Worm (Caenorhabditis elegans): ENCODE data around the gene hlh-25.

The hlh-25 gene

DNA sequence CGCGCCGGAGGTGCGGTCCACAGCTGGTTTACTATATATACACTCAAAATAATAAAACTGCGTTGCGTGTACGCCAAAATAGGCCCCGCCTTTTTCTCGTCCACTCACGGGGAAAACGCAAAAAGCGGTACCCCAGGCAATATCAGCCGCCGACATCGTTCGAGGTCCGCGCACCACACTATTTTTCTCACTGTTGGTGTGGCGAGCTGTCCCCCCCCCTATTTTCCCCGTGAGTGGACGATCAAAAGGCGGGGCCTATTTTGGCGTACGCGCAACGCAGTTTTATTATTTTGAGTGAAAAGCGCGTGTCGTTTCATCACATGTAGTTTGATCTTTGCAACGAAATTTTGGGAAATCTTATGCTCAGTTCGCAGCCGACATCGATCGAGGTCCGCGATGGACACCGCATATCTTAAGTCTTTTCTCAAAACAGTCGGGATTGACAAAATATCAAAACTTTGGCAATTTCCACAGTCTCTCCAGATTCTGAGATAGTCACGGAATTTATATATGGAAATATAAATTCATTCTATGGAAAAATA is 30.1 kb downstream of the hlh-25 start:
- TF ChIP-seq dao-5 (tag; optimal IDR thresholded peaks at IDR 0.05) (no peak), him-1 (tag; optimal IDR thresholded peaks at IDR 0.05) (no peak), W03F9.2 (tag; optimal IDR thresholded peaks at IDR 0.05) (no peak)

DNA sequence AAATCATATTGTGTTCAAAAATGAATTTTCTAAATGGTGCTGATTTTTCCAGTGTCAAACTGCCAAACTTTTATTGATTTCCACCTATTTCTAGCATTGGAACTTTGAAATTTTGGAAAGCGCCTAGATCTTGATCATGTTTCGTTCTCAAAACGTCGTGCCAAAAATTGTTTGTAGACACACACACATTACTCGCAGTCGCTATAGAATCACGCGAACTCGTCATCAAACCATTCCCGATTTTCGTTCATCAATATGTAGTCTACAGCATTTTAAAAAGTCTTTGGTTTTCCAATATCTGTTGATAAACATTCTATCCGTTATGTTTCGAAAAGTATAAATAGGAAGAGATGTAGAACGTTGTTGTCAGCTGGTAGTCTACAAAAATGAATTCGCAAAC is 35.2 kb downstream of the hlh-25 start, which contains the start of the genes C17C3.1 and C17C3.15:
C17C3.1 (plus strand) TSS at position 301 of the 400 bp plus-strand sequence.
C17C3.15 (plus strand) TSS at position 383 of the 400 bp plus-strand sequence.
- no peak for TF ChIP-seq W03F9.2 (tag; optimal IDR thresholded peaks at IDR 0.05)
- no peak for TF ChIP-seq dao-5 (tag; optimal IDR thresholded peaks at IDR 0.05)
- TF ChIP-seq him-1 (tag; optimal IDR thresholded peaks at IDR 0.05), result no peak

DNA sequence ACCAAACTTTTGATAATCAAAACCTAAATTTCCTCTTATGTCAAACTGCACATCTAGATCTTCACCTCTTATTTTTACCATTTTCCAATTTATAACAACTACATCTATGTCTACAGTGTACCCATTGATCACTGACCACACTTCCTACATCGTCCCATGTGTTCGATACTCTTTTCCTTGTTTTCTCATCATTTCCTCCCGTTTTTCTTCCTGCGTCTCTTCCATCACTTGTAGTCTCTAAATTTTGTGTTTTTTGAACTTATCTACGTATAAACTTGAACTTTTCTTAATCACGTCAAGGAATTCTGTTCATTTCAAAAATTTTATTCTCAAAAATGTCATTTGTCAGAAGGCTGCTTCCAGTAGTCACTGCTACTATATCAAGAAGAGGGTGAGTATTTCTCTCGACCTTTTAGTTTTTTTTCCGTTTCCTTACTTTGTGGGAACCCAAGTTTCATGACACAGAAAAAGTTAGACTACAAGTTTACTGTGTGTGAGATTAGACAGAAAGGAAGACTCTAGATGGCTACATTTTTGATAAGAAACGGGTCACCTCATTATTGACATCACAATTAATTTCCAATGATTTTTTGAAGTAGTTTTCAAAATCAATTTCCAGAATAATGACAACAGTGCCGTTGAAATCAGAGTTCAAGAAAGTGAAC is 37.2 kb downstream of the hlh-25 start:
- TF ChIP-seq W03F9.2 (tag; optimal IDR thresholded peaks at IDR 0.05) (no peak), dao-5 (tag; optimal IDR thresholded peaks at IDR 0.05) (no peak), him-1 (tag; optimal IDR thresholded peaks at IDR 0.05) (no peak)

DNA sequence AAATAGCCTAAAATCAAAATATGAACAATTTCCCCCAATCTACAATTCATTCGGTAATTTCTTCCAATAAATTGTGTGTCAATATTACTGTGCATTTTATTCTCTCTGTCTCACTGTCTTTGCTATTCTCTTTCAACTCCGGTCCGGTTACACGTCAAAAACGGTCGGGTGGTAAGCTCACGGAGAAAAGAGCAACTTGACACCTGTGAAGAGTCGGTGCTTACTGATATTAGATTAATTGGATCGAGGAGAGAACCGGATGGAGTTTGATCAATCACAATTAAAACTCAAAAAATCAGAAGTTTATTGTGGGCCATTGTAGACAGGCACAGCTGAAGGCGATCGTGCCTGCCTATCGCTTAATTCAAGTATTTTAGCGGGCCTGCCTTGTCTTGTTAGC is 39.9 kb downstream of the hlh-25 start:
- TF ChIP-seq W03F9.2 (tag; optimal IDR thresholded peaks at IDR 0.05) (no peak), dao-5 (tag; optimal IDR thresholded peaks at IDR 0.05) (no peak), him-1 (tag; optimal IDR thresholded peaks at IDR 0.05) (no peak)

DNA sequence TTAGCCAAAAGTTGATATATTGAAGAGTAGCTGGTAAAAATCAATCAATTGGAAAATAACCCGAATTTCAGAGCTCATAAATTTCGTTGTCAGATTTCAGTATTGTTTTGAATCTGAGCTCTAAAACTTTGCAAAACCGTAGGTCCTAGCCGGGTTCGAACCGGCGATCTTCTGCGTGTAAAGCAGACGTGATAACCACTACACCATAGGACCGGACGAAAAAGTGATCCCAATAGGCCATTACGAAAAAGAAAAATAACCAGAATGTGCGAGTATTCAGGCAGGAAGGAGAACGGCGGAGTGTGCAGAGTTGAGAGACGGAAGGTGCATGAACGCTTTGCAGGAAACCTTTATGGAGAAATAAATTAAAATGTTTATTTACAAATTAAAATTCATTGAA is 42.0 kb downstream of the hlh-25 start:
- peak; percentile 28 for TF ChIP-seq dao-5 (tag; optimal IDR thresholded peaks at IDR 0.05)
- TF ChIP-seq him-1 (tag; optimal IDR thresholded peaks at IDR 0.05), result peak; percentile 6
- TF ChIP-seq W03F9.2 (tag; optimal IDR thresholded peaks at IDR 0.05), result peak; percentile 59

DNA sequence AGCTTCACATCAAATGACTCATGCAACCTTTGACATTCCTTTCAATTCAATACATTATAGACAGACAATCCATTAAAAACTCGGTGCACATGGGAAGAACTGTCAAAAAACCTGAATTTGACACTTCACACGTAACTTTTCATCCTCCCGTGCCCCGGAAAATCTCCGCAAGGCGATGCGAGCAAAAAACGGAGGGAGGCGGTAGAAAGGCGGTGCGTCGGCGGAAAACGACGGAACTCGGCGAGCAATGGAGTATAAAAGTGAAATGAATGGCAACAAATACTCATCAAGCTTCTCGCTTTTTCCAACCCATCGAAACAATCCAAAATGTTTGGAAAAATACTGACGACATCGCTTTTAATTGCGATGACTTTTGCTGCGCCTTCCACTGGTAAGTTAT is 43.0 kb downstream of the hlh-25 start, which contains the start of gene T25E4.1:
T25E4.1 (plus strand) TSS at position 301 of the 400 bp plus-strand sequence.
- TF ChIP-seq W03F9.2 (tag; optimal IDR thresholded peaks at IDR 0.05), result no peak
- TF ChIP-seq him-1 (tag; optimal IDR thresholded peaks at IDR 0.05), result no peak
- TF ChIP-seq dao-5 (tag; optimal IDR thresholded peaks at IDR 0.05), result no peak

DNA sequence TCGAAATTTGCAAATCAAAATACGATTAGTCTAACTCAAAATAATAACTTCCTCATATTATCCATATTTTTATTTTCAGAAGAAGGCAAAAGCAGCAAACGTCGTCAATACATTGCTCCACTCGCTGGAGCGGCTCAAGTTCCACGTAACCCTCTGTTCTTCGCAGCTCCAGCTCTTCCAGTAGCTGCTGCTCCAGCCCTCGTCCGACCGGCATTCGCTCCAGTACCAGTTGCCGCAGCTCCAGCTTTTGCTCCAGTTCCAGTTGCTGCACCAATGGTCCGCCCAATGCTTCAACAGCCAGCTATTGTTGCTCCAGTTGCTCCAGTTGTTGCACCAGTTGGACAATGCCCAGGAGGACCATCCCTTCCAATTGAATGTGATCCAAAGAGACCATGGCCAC is 43.7 kb downstream of the hlh-25 start:
- TF ChIP-seq him-1 (tag; optimal IDR thresholded peaks at IDR 0.05), result no peak
- no peak for TF ChIP-seq W03F9.2 (tag; optimal IDR thresholded peaks at IDR 0.05)
- TF ChIP-seq dao-5 (tag; optimal IDR thresholded peaks at IDR 0.05), result no peak

DNA sequence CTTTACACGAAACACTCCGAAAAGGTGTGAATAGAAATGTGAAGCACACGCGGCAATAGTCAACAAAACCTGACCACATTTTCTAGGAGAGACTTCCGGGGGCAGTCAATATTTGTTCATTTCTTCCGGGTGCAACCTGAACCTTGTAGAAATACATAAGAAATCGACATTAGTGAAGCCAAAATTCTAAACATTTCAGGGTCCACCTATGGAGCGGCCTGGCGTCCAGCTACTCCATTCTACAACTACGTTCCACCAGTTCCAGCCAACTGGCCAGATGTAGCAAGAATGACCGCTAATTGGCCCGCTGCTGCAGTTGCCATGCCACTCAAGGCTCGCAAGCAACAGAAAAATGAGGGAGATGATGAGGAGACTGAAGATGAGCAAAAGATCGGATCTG is 44.2 kb downstream of the hlh-25 start:
- no peak for TF ChIP-seq him-1 (tag; optimal IDR thresholded peaks at IDR 0.05)
- no peak for TF ChIP-seq W03F9.2 (tag; optimal IDR thresholded peaks at IDR 0.05)
- TF ChIP-seq dao-5 (tag; optimal IDR thresholded peaks at IDR 0.05), result no peak

DNA sequence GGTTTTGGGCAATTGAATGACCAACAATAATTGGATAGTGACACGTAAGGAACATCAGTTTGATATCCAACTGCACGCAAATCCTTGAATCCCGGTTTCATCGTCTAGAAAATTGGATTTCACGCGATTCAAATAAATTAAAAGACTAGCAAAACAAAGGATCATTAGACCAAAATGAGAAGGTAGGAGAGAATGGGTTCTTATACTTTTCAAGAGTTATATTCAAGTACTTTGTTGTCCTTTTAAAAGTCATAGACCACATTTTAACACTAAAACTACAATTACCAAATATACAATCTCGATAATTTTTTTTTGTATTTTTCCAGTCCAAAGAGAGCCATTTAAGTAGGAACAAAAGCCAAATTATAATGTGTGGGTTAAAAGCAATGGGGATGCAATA is 47.3 kb downstream of the hlh-25 start, which contains the start of gene T25E4.2:
T25E4.2 (minus strand) TSS at position 101 of the 400 bp plus-strand sequence.
- TF ChIP-seq W03F9.2 (tag; optimal IDR thresholded peaks at IDR 0.05), result no peak
- no peak for TF ChIP-seq him-1 (tag; optimal IDR thresholded peaks at IDR 0.05)
- no peak for TF ChIP-seq dao-5 (tag; optimal IDR thresholded peaks at IDR 0.05)

DNA sequence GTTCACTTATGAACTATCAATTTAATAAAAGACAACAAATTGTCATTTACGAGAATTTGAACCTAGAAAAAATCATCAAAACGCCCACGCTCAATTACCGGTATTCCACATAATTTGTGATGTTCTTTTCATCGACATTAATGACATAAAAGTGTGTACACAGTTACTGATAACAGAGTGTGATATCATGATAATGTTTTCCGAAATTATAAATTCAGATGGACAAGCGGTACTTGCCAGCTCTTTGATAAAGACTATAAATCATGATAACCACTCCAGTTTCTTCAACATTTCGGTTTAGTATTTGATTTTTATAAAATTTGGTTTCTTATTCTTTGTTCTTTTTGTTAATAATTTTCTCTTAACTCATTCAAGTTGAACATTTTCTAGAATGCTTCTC is 50.7 kb downstream of the hlh-25 start, which contains the start of gene lys-8:
lys-8 (plus strand) TSS at position 391 of the 400 bp plus-strand sequence.
- TF ChIP-seq W03F9.2 (tag; optimal IDR thresholded peaks at IDR 0.05) (no peak), him-1 (tag; optimal IDR thresholded peaks at IDR 0.05) (no peak), dao-5 (tag; optimal IDR thresholded peaks at IDR 0.05) (no peak)
